Worm (Caenorhabditis elegans): ENCODE measurements around the gene C15H7.4.

- TF ChIP-seq aly-1 (tag; optimal IDR thresholded peaks at IDR 0.05), result no peak
- TF ChIP-seq ama-1 (optimal IDR thresholded peaks at IDR 0.05), result no peak
- TF ChIP-seq tbx-37 (GFP tag; conservative IDR thresholded peaks at IDR 0.05), result no peak
- TF ChIP-seq tbx-11 (GFP tag; IDR thresholded peaks at IDR 0.05), result no peak
- no peak for TF ChIP-seq sea-1 (GFP tag; conservative IDR thresholded peaks at IDR 0.05)
- TF ChIP-seq ceh-13 (GFP tag; optimal IDR thresholded peaks at IDR 0.05), result no peak
- no peak for TF ChIP-seq F13C5.2 (tag; optimal IDR thresholded peaks at IDR 0.05)
- no peak for TF ChIP-seq B0310.2 (tag; optimal IDR thresholded peaks at IDR 0.05)
- no peak for TF ChIP-seq ceh-36 (tag; optimal IDR thresholded peaks at IDR 0.05)
- no peak for TF ChIP-seq hmg-4 (GFP tag; optimal IDR thresholded peaks at IDR 0.05)
- no peak for TF ChIP-seq hnd-1 (tag; optimal IDR thresholded peaks at IDR 0.05)
These were observed 10.5 kb upstream of the C15H7.4 start for ce11 chrIII:9666239-9666638.

Measured in whole organism, early embryonic.